Worm (Caenorhabditis elegans) whole organism, L4/young adult: ENCODE results near the gene idpp-8.

ENCODE experiments used
- W03F9.2 ChIP-seq: fragments of 150-350 bp; optimal IDR thresholded peaks from 2 replicates; lab custom pipeline; 2014; ENCODE audit warnings: missing biosample characterization, missing genetic modification characterization
- dao-5 ChIP-seq: sonication (generic microtip); optimal IDR thresholded peaks from 2 replicates; lab custom pipeline; 2016; ENCODE audit warnings: missing genotype, missing genetic modification characterization, moderate library complexity, missing compliant biosample characterization
- him-1 ChIP-seq: sonication (generic microtip); optimal IDR thresholded peaks from 2 replicates; lab custom pipeline; 2016; ENCODE audit warnings: missing genotype, missing genetic modification reagents, missing genetic modification characterization, missing compliant biosample characterization

ce11 chrII:10300954-10301353 lies 14.4 kb upstream of the idpp-8 start, which contains the start of gene mdt-22:
- TF ChIP-seq W03F9.2 (tag; lab: Kevin White, UChicago), result peak; percentile 84
- peak; percentile 59 for TF ChIP-seq him-1 (tag; lab: Kevin White, UChicago)
- TF ChIP-seq dao-5, result no peak
